Fruit fly (Drosophila melanogaster) whole organism: Measurements from ENCODE around the gene JYalpha.

Experiments
- CG8478 ChIP-seq: fragments of >200 bp; optimal IDR thresholded peaks from 2 replicates; lab custom pipeline; 2018; ENCODE audit warnings: inconsistent platforms
- Dll ChIP-seq: fragments of >200 bp; optimal IDR thresholded peaks from 2 replicates; lab custom pipeline; 2017
- EcR ChIP-seq, 2 experiments: fragments of >200 bp; optimal IDR thresholded peaks; 2 replicates each; lab custom pipeline; 2017; ENCODE audit warnings: missing biosample characterization in 2 of 2, missing genetic modification characterization in 2 of 2, missing genetic modification reagents in 2 of 2
- pan ChIP-seq: fragments of >200 bp; optimal IDR thresholded peaks from 2 replicates; lab custom pipeline; 2017
- psq ChIP-seq: fragments of >200 bp; optimal IDR thresholded peaks from 2 replicates; lab custom pipeline; 2017
- usp ChIP-seq: fragments of >200 bp; optimal IDR thresholded peaks from 2 replicates; lab custom pipeline; 2017; ENCODE audit warnings: missing biosample characterization, missing genetic modification characterization, mixed read lengths

dm6 chr4:44780-45179 lies 44.1 kb downstream of the JYalpha start:
- TF ChIP-seq Dll (lab: Kevin White, UChicago) (no peak), usp (GFP tag; lab: Kevin White, UChicago) (no peak), EcR (GFP tag; optimal IDR thresholded peaks at IDR 0.05; lab: Kevin White, UChicago) (no peak), pan (lab: Kevin White, UChicago) (no peak), psq (lab: Kevin White, UChicago) (no peak), CG8478 (lab: Kevin White, UChicago) (no peak)
